Worm (Caenorhabditis elegans) whole organism, young adult: ENCODE data around the gene gem-1.
A peak's percentile ranks its signal among the peaks of the same experiment; 100 is the strongest.

Experiments
- B0336.3 ChIP-seq: fragments of 200-800 bp; sonication (Bioruptor generic); IDR thresholded peaks from 2 replicates; pipeline ENCODE4 v1.3.6; 2022; ENCODE audit warnings: missing genetic modification characterization, missing compliant biosample characterization
- D2030.7 ChIP-seq: fragments of 200-800 bp; sonication (Bioruptor generic); IDR thresholded peaks from 2 replicates; pipeline ENCODE4 v1.3.6; 2022; ENCODE audit warnings: missing genetic modification reagents, missing genetic modification characterization, missing compliant biosample characterization
- F10E7.11 ChIP-seq: sonication (generic microtip); optimal IDR thresholded peaks from 2 replicates; lab custom pipeline; 2017; ENCODE audit warnings: mild to moderate bottlenecking, missing genetic modification characterization, moderate library complexity, missing compliant biosample characterization
- F22D6.2 ChIP-seq: sonication (generic microtip); optimal IDR thresholded peaks from 2 replicates; lab custom pipeline; 2016; ENCODE audit warnings: mild to moderate bottlenecking, missing genetic modification characterization, missing compliant biosample characterization
- F39B2.1 ChIP-seq: fragments of 200-800 bp; sonication (Bioruptor generic); IDR thresholded peaks from 2 replicates; pipeline ENCODE4 v1.3.6; 2022; ENCODE audit warnings: missing genetic modification reagents, missing genetic modification characterization, missing compliant biosample characterization
- F57A8.1 ChIP-seq: fragments of 200-800 bp; sonication (Bioruptor generic); optimal IDR thresholded peaks from 2 replicates; lab custom pipeline; 2018; ENCODE audit warnings: mild to moderate bottlenecking, missing genetic modification characterization, moderate library complexity, missing compliant biosample characterization
- T26A5.8 ChIP-seq: sonication (generic microtip); optimal IDR thresholded peaks from 2 replicates; lab custom pipeline; 2016; ENCODE audit warnings: missing genetic modification characterization, missing compliant biosample characterization
- Y53F4B.3 ChIP-seq: fragments of 200-800 bp; sonication (Bioruptor generic); IDR thresholded peaks from 2 replicates; pipeline ENCODE4 v1.3.6; 2022; ENCODE audit warnings: missing genetic modification reagents, missing genetic modification characterization, missing compliant biosample characterization
- ZK185.1 ChIP-seq: sonication (generic microtip); optimal IDR thresholded peaks from 2 replicates; lab custom pipeline; 2016; ENCODE audit warnings: mild to moderate bottlenecking, missing genetic modification characterization, missing compliant biosample characterization; ENCODE audit not compliant: poor library complexity, severe bottlenecking
- ama-1 ChIP-seq, 3 experiments: fragments of 150-350 bp in 1 of 3; sonication (generic microtip) in 2 of 3; optimal IDR thresholded peaks; 2 replicates each; lab custom pipeline; 2014 to 2018; ENCODE audit warnings: missing biosample characterization in 2 of 3, missing genetic modification characterization in 2 of 3, missing genetic modification reagents in 2 of 3
- aptf-3 ChIP-seq: fragments of 200-800 bp; sonication (Bioruptor generic); IDR thresholded peaks from 2 replicates; pipeline ENCODE4 v1.3.6; 2022; ENCODE audit warnings: missing genetic modification characterization, missing compliant biosample characterization
- cebp-1 ChIP-seq, 2 experiments: fragments of 200-800 bp in 1 of 2; sonication (Bioruptor generic) in 1 of 2; sonication (generic microtip) in 1 of 2; IDR thresholded peaks in 1 of 2; optimal IDR thresholded peaks in 1 of 2; 2 replicates each; pipeline versions ENCODE4 v1.3.6 to Lab custom; 2017 to 2022; ENCODE audit warnings: missing compliant biosample characterization in 2 of 2, missing genetic modification characterization in 2 of 2, mild to moderate bottlenecking in 1 of 2, missing genetic modification reagents in 1 of 2, moderate library complexity in 1 of 2
- cebp-2 ChIP-seq: fragments of 200-800 bp; sonication (Bioruptor generic); IDR thresholded peaks from 2 replicates; pipeline ENCODE4 v1.3.6; 2022; ENCODE audit warnings: missing genetic modification characterization, missing compliant biosample characterization
- ceh-27 ChIP-seq: fragments of 200-800 bp; sonication (Bioruptor generic); optimal IDR thresholded peaks from 2 replicates; lab custom pipeline; 2018; ENCODE audit warnings: mild to moderate bottlenecking, missing genetic modification characterization, moderate library complexity, missing compliant biosample characterization
- chd-7 ChIP-seq: sonication (generic microtip); optimal IDR thresholded peaks from 2 replicates; lab custom pipeline; 2016; ENCODE audit warnings: mild to moderate bottlenecking, missing genetic modification characterization, moderate library complexity, missing compliant biosample characterization
- die-1 ChIP-seq: sonication (generic microtip); optimal IDR thresholded peaks from 2 replicates; lab custom pipeline; 2016; ENCODE audit warnings: missing genotype, mild to moderate bottlenecking, missing genetic modification characterization, missing compliant biosample characterization
- dpff-1 ChIP-seq: sonication (generic microtip); optimal IDR thresholded peaks from 2 replicates; lab custom pipeline; 2017; ENCODE audit warnings: mild to moderate bottlenecking, missing genetic modification characterization, missing compliant biosample characterization
- dpl-1 ChIP-seq: fragments of 150-350 bp; optimal IDR thresholded peaks from 2 replicates; lab custom pipeline; 2014; ENCODE audit warnings: missing biosample characterization, missing genetic modification reagents, missing genetic modification characterization
- efl-1 ChIP-seq: fragments of 150-350 bp; optimal IDR thresholded peaks from 2 replicates; lab custom pipeline; 2014; ENCODE audit warnings: missing biosample characterization, missing genetic modification reagents, missing genetic modification characterization
- egl-18 ChIP-seq: fragments of 200-800 bp; sonication (Bioruptor generic); IDR thresholded peaks from 2 replicates; pipeline ENCODE4 v1.3.6; 2022; ENCODE audit warnings: missing genetic modification reagents, missing genetic modification characterization, missing compliant biosample characterization
- egl-44 ChIP-seq: fragments of 200-800 bp; sonication (Bioruptor generic); IDR thresholded peaks from 2 replicates; pipeline ENCODE4 v1.3.6; 2022; ENCODE audit warnings: missing genetic modification reagents, missing genetic modification characterization, missing compliant biosample characterization
- fkh-3 ChIP-seq: sonication (generic microtip); optimal IDR thresholded peaks from 2 replicates; lab custom pipeline; 2016; ENCODE audit warnings: mild to moderate bottlenecking, missing genetic modification characterization, missing compliant biosample characterization
- hmg-1.2 ChIP-seq: fragments of 200-800 bp; sonication (Bioruptor generic); IDR thresholded peaks from 2 replicates; pipeline ENCODE4 v1.3.6; 2022; ENCODE audit warnings: missing genetic modification reagents, missing genetic modification characterization, missing compliant biosample characterization
- hsf-1 ChIP-seq: fragments of 200-800 bp; sonication (Bioruptor generic); IDR thresholded peaks from 2 replicates; pipeline ENCODE4 v1.3.6; 2022; ENCODE audit warnings: missing genetic modification reagents, missing genetic modification characterization, missing compliant biosample characterization
- let-526 ChIP-seq: fragments of 200-800 bp; sonication (Bioruptor generic); IDR thresholded peaks from 2 replicates; pipeline ENCODE4 v1.3.6; 2022; ENCODE audit warnings: missing genetic modification reagents, missing genetic modification characterization, missing compliant biosample characterization
- lin-26 ChIP-seq: fragments of 200-800 bp; sonication (Bioruptor generic); IDR thresholded peaks from 2 replicates; pipeline ENCODE4 v1.3.6; 2022; ENCODE audit warnings: missing genetic modification reagents, missing genetic modification characterization, missing compliant biosample characterization
- lin-35 ChIP-seq, 3 experiments: fragments of 150-350 bp in 2 of 3; sonication (generic microtip) in 1 of 3; optimal IDR thresholded peaks; 2 replicates each; lab custom pipeline; 2014 to 2018; ENCODE audit warnings: missing biosample characterization in 3 of 3, missing genetic modification characterization in 3 of 3, missing genetic modification reagents in 3 of 3
- lin-54 ChIP-seq: fragments of 200-800 bp; sonication (Bioruptor generic); optimal IDR thresholded peaks from 2 replicates; lab custom pipeline; 2018; ENCODE audit warnings: mild to moderate bottlenecking, missing genetic modification characterization, missing compliant biosample characterization
- lsy-27 ChIP-seq: sonication (generic microtip); optimal IDR thresholded peaks from 2 replicates; lab custom pipeline; 2017; ENCODE audit warnings: missing genetic modification characterization, mild to moderate bottlenecking, missing compliant biosample characterization, antibody characterized with exemption, missing genotype, borderline replicate concordance; ENCODE audit not compliant: insufficient read depth
- madf-10 ChIP-seq: sonication (generic microtip); optimal IDR thresholded peaks from 2 replicates; lab custom pipeline; 2016; ENCODE audit warnings: mild to moderate bottlenecking, missing genetic modification characterization, missing compliant biosample characterization
- madf-6 ChIP-seq: fragments of 200-800 bp; sonication (Bioruptor generic); IDR thresholded peaks from 2 replicates; pipeline ENCODE4 v1.3.6; 2022; ENCODE audit warnings: missing genetic modification reagents, missing genetic modification characterization, missing compliant biosample characterization
- mel-28 ChIP-seq: sonication (generic microtip); optimal IDR thresholded peaks from 2 replicates; lab custom pipeline; 2016; ENCODE audit warnings: borderline replicate concordance, mild to moderate bottlenecking, missing genetic modification characterization, missing compliant biosample characterization
- nfya-2 ChIP-seq: fragments of 200-800 bp; sonication (Bioruptor generic); IDR thresholded peaks from 2 replicates; pipeline ENCODE4 v1.3.6; 2022; ENCODE audit warnings: missing genetic modification reagents, missing genetic modification characterization, missing compliant biosample characterization
- nfyb-1 ChIP-seq: fragments of 200-800 bp; sonication (Bioruptor generic); IDR thresholded peaks from 2 replicates; pipeline ENCODE4 v1.3.6; 2022; ENCODE audit warnings: missing genetic modification reagents, missing genetic modification characterization, missing compliant biosample characterization
- nhr-80 ChIP-seq: sonication (generic microtip); optimal IDR thresholded peaks from 2 replicates; lab custom pipeline; 2016; ENCODE audit warnings: missing genetic modification characterization, missing compliant biosample characterization
- pbrm-1 ChIP-seq: fragments of 200-800 bp; sonication (Bioruptor generic); IDR thresholded peaks from 2 replicates; pipeline ENCODE4 v1.3.6; 2022; ENCODE audit warnings: missing genetic modification reagents, missing genetic modification characterization, missing compliant biosample characterization
- pha-4 ChIP-seq: fragments of 150-350 bp; sonication (generic microtip); optimal IDR thresholded peaks from 2 replicates; lab custom pipeline; 2014; ENCODE audit warnings: missing biosample characterization, missing genetic modification reagents, missing genetic modification characterization
- rec-8 ChIP-seq, 2 experiments: sonication (generic microtip); optimal IDR thresholded peaks; 2 replicates each; lab custom pipeline; 2016; ENCODE audit warnings: mild to moderate bottlenecking in 2 of 2, missing genetic modification characterization in 2 of 2, missing genetic modification reagents in 2 of 2, missing genotype in 2 of 2, missing biosample characterization in 1 of 2, missing compliant biosample characterization in 1 of 2, moderate library complexity in 1 of 2
- repo-1 ChIP-seq: sonication (generic microtip); optimal IDR thresholded peaks from 2 replicates; lab custom pipeline; 2017; ENCODE audit warnings: mild to moderate bottlenecking, missing genetic modification characterization, missing compliant biosample characterization
- rpc-1 ChIP-seq, 2 experiments: fragments of 150-350 bp in 1 of 2; sonication (generic microtip) in 1 of 2; optimal IDR thresholded peaks; 2 replicates each; lab custom pipeline; 2014 to 2018; ENCODE audit warnings: missing biosample characterization in 1 of 2, missing genetic modification characterization in 1 of 2, missing genetic modification reagents in 1 of 2, missing genotype in 1 of 2
- somi-1 ChIP-seq: fragments of 200-800 bp; sonication (Bioruptor generic); optimal IDR thresholded peaks from 2 replicates; lab custom pipeline; 2018; ENCODE audit warnings: mild to moderate bottlenecking, missing genetic modification characterization, missing compliant biosample characterization
- tbp1 ChIP-seq: fragments of 200-800 bp; sonication (Bioruptor generic); optimal IDR thresholded peaks from 2 replicates; lab custom pipeline; 2018; ENCODE audit warnings: mild to moderate bottlenecking, missing genetic modification characterization, missing compliant biosample characterization
- unc-62 ChIP-seq: fragments of 150-350 bp; optimal IDR thresholded peaks from 2 replicates; lab custom pipeline; 2014; ENCODE audit warnings: missing biosample characterization, missing genetic modification reagents, missing genetic modification characterization
- ztf-22 ChIP-seq: fragments of 200-800 bp; sonication (Bioruptor generic); optimal IDR thresholded peaks from 2 replicates; lab custom pipeline; 2018; ENCODE audit warnings: mild to moderate bottlenecking, missing genetic modification characterization, moderate library complexity, missing compliant biosample characterization
- ztf-26 ChIP-seq: sonication (generic microtip); optimal IDR thresholded peaks from 2 replicates; lab custom pipeline; 2017; ENCODE audit warnings: missing genetic modification characterization, missing compliant biosample characterization

The gem-1 gene

ce11 chrX:13359800-13360199 is 17.0 kb downstream of the gem-1 start:
- TF ChIP-seq nfya-2 (GFP tag; lab: Robert Waterston, UW) (no peak), lin-26 (GFP tag; lab: Robert Waterston, UW) (no peak), ztf-26 (peak; percentile 19), F39B2.1 (GFP tag; lab: Robert Waterston, UW) (no peak), cebp-1 (GFP tag; IDR thresholded peaks at IDR 0.05; lab: Robert Waterston, UW) (no peak), cebp-1 (tag; optimal IDR thresholded peaks at IDR 0.05; lab: Kevin White, UChicago) (peak; percentile 19), ZK185.1 (no peak), madf-6 (GFP tag; lab: Robert Waterston, UW) (no peak), egl-44 (no peak), nhr-80 (tag; lab: Kevin White, UChicago) (peak; percentile 35), somi-1 (GFP tag; lab: Kevin White, UChicago) (no peak), fkh-3 (tag; lab: Kevin White, UChicago) (no peak), unc-62 (GFP tag; lab: Kevin White, UChicago) (peak; percentile 18), dpff-1 (tag; lab: Kevin White, UChicago) (no peak), nfyb-1 (GFP tag; lab: Robert Waterston, UW) (0 out of 2 replicates have a peak, but pooled peaks have one; percentile 26), egl-18 (GFP tag; lab: Robert Waterston, UW) (no peak)

ce11 chrX:13358573-13358972 is 18.2 kb downstream of the gem-1 start:
- TF ChIP-seq lin-54 (GFP tag; lab: Kevin White, UChicago) (peak; percentile 15), B0336.3 (GFP tag; lab: Robert Waterston, UW) (peak; percentile 60), cebp-1 (GFP tag; IDR thresholded peaks at IDR 0.05; lab: Robert Waterston, UW) (0 out of 2 replicates have a peak, but pooled peaks have one; percentile 17), cebp-1 (tag; optimal IDR thresholded peaks at IDR 0.05; lab: Kevin White, UChicago) (peak; percentile 78), ztf-26 (peak; percentile 94), rpc-1 (optimal IDR thresholded peaks at IDR 0.05; lab: Kevin White, UChicago) (no peak), rpc-1 (tag; optimal IDR thresholded peaks at IDR 0.05; lab: Kevin White, UChicago) (no peak), Y53F4B.3 (GFP tag; lab: Robert Waterston, UW) (no peak), hsf-1 (GFP tag; lab: Robert Waterston, UW) (no peak), fkh-3 (tag; lab: Kevin White, UChicago) (no peak), madf-10 (tag; lab: Kevin White, UChicago) (peak; percentile 48), ceh-27 (peak; percentile 3), hmg-1.2 (no peak), pha-4 (tag; lab: Kevin White, UChicago) (peak; percentile 48), chd-7 (tag; lab: Kevin White, UChicago) (peak; percentile 72), rec-8 (tag; optimal IDR thresholded peaks at IDR 0.05; lab: Kevin White, UChicago) (no peak), aptf-3 (GFP tag; lab: Robert Waterston, UW) (no peak), F57A8.1 (GFP tag; lab: Kevin White, UChicago) (no peak), cebp-2 (GFP tag; lab: Robert Waterston, UW) (0 out of 2 replicates have a peak, but pooled peaks have one; percentile 11), repo-1 (tag; lab: Kevin White, UChicago) (peak; percentile 60), pbrm-1 (GFP tag; lab: Robert Waterston, UW) (0 out of 2 replicates have a peak, but pooled peaks have one; percentile 17), ztf-22 (GFP tag; lab: Kevin White, UChicago) (peak; percentile 78), T26A5.8 (tag; lab: Kevin White, UChicago) (no peak), ama-1 (optimal IDR thresholded peaks at IDR 0.05; lab: Kevin White, UChicago) (no peak), ama-1 (GFP tag; optimal IDR thresholded peaks at IDR 0.05; lab: Kevin White, UChicago) (no peak), die-1 (tag; lab: Kevin White, UChicago) (peak; percentile 9), lin-35 (GFP tag; optimal IDR thresholded peaks at IDR 0.05; lab: Kevin White, UChicago) (peak in 1 of 3 experiments; percentile 18), lsy-27 (tag; lab: Kevin White, UChicago) (no peak), efl-1 (GFP tag; lab: Kevin White, UChicago) (no peak), nhr-80 (tag; lab: Kevin White, UChicago) (peak; percentile 68), tbp1 (peak; percentile 47), mel-28 (tag; lab: Kevin White, UChicago) (no peak), dpl-1 (GFP tag; lab: Kevin White, UChicago) (no peak), D2030.7 (no peak), F10E7.11 (tag; lab: Kevin White, UChicago) (no peak), F22D6.2 (tag; lab: Kevin White, UChicago) (peak; percentile 84), ZK185.1 (no peak), let-526 (GFP tag; lab: Robert Waterston, UW) (0 out of 2 replicates have a peak, but pooled peaks have one; percentile 15)
